Fruit fly (Drosophila melanogaster): Measurements from ENCODE around the gene escl.

The escl gene

dm6 chr2L:12010100-12010876 is 19.6 kb downstream of the escl start (continued):
- TF ChIP-seq gro (GFP tag; optimal IDR thresholded peaks at IDR 0.05) (peak; percentile 53), Dad (GFP tag; optimal IDR thresholded peaks at IDR 0.05) (no peak), Asciz (GFP tag; optimal IDR thresholded peaks at IDR 0.05) (peak; percentile 12), chn (GFP tag; optimal IDR thresholded peaks at IDR 0.05) (peak; percentile 80), CG10431 (GFP tag; optimal IDR thresholded peaks at IDR 0.05) (peak; percentile 19), repo (GFP tag; optimal IDR thresholded peaks at IDR 0.05) (peak; percentile 19), Vsx1 (GFP tag; optimal IDR thresholded peaks at IDR 0.05) (peak; percentile 43), eyg (GFP tag; optimal IDR thresholded peaks at IDR 0.05) (no peak)

DNA sequence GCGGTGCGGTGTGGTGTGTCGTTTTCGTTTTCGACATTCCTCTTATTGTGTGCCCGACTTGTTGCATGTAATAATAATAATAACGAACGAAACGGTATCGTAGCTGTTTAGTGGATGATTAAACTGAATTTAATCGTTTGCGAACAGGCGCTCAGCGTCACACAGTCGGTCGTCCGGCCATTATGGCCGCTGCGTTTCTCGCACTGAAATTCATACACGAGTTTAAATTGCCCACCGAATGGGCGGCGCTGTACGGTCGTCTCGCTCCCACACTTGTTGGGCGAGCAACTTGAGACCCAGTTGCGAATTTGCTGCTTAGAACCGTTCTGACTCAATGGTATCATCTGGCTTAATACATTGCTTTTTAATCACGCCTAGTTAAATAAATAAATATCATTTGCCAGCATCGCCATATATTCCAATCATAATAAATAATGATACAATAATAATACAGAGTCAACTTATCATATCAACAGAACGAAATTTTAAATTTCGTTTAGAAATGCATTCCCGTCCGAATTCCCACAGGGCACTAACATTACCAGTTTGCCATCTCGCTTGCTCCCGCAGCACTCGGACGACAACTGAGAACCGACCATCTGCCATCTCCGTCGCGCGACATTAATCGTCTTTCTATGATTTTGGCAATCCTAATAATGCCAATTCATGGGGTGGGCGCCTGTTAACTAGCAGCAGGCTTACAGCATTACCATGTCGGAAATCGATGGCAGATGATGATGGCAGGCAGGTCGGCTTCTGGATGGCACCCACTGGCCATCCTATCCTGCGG is 20.3 kb downstream of the escl start:
- no peak for TF ChIP-seq knrl (GFP tag; IDR thresholded peaks at IDR 0.05; ENCODE audit: partially characterized antibody)
- TF ChIP-seq pita (GFP tag; optimal IDR thresholded peaks at IDR 0.05): no peak
- no peak for TF ChIP-seq chm (GFP tag; IDR thresholded peaks at IDR 0.05)
- TF ChIP-seq br (optimal IDR thresholded peaks at IDR 0.05): no peak
- TF ChIP-seq chinmo (GFP tag; IDR thresholded peaks at IDR 0.05; ENCODE audit: partially characterized antibody): no peak
- peak; percentile 75 for TF ChIP-seq fu2 (GFP tag; optimal IDR thresholded peaks at IDR 0.05)
- TF ChIP-seq cato (GFP tag; optimal IDR thresholded peaks at IDR 0.05; ENCODE audit: borderline replicate concordance): peak; percentile 70
- TF ChIP-seq scrt (GFP tag; optimal IDR thresholded peaks at IDR 0.05): no peak
- no peak for TF ChIP-seq row (GFP tag; IDR thresholded peaks at IDR 0.05)
- TF ChIP-seq CG7271 (tag; optimal IDR thresholded peaks at IDR 0.05): peak; percentile 28
- TF ChIP-seq CG6683 (GFP tag; optimal IDR thresholded peaks at IDR 0.05): peak; percentile 83
- TF ChIP-seq Hey (tag; optimal IDR thresholded peaks at IDR 0.05): peak; percentile 66
- no peak for TF ChIP-seq toy (GFP tag; IDR thresholded peaks at IDR 0.05)
- peak; percentile 16 for TF ChIP-seq CG13624 (GFP tag; optimal IDR thresholded peaks at IDR 0.05)
- no peak for TF ChIP-seq ken (GFP tag; IDR thresholded peaks at IDR 0.05)
- TF ChIP-seq gro (GFP tag; optimal IDR thresholded peaks at IDR 0.05): no peak
- peak; percentile 95 for TF ChIP-seq Meics (GFP tag; optimal IDR thresholded peaks at IDR 0.05)
- TF ChIP-seq crol (GFP tag; IDR thresholded peaks at IDR 0.05): no peak
- peak; percentile 94 for TF ChIP-seq CG30403 (GFP tag; optimal IDR thresholded peaks at IDR 0.05)
- TF ChIP-seq ro (GFP tag; IDR thresholded peaks at IDR 0.05): no peak
- no peak for TF ChIP-seq CG31441 (GFP tag; IDR thresholded peaks at IDR 0.05)
- TF ChIP-seq CG6175 (GFP tag; IDR thresholded peaks at IDR 0.05): no peak
- no peak for TF ChIP-seq Stat92E (GFP tag; optimal IDR thresholded peaks at IDR 0.05)
- TF ChIP-seq bab2 (GFP tag; optimal IDR thresholded peaks at IDR 0.05): peak; percentile 70
- TF ChIP-seq dmrt99B (tag; optimal IDR thresholded peaks at IDR 0.05): peak; percentile 92
- TF ChIP-seq nmo (GFP tag; optimal IDR thresholded peaks at IDR 0.05): peak; percentile 93
- TF ChIP-seq bigmax (GFP tag; optimal IDR thresholded peaks at IDR 0.05): no peak
- TF ChIP-seq tap (tag; optimal IDR thresholded peaks at IDR 0.05): peak; percentile 83
- peak; percentile 73 for TF ChIP-seq Jarid2 (GFP tag; optimal IDR thresholded peaks at IDR 0.05)
- TF ChIP-seq Sin3A (optimal IDR thresholded peaks at IDR 0.05): no peak
- peak; percentile 88 for TF ChIP-seq Hr3 (GFP tag; optimal IDR thresholded peaks at IDR 0.05)
- TF ChIP-seq sna (GFP tag; IDR thresholded peaks at IDR 0.05; ENCODE audit: partially characterized antibody): no peak
- TF ChIP-seq tin (GFP tag; optimal IDR thresholded peaks at IDR 0.05): peak; percentile 85
- TF ChIP-seq amos (GFP tag; IDR thresholded peaks at IDR 0.05; ENCODE audit: partially characterized antibody): no peak
- TF ChIP-seq CG2875 (GFP tag; optimal IDR thresholded peaks at IDR 0.05): peak; percentile 67
- TF ChIP-seq CG8290 (GFP tag; optimal IDR thresholded peaks at IDR 0.05): peak; percentile 89
- TF ChIP-seq CG8290 (tag; optimal IDR thresholded peaks at IDR 0.05): peak in 1 of 2 experiments; percentile 90
- TF ChIP-seq onecut (GFP tag; IDR thresholded peaks at IDR 0.05): peak; percentile 85
- TF ChIP-seq oc (tag; optimal IDR thresholded peaks at IDR 0.05): no peak
- no peak for TF ChIP-seq kni (GFP tag; optimal IDR thresholded peaks at IDR 0.05)

Measured in whole organism, embryonic.